Worm (Caenorhabditis elegans) whole organism, L1 larva: ENCODE data around the gene C34D10.5.

ENCODE experiments used
- lsy-2 ChIP-seq, 2 experiments: fragments of 150-350 bp; optimal IDR thresholded peaks; 2 replicates each; lab custom pipeline; 2014; ENCODE audit warnings: missing biosample characterization in 2 of 2, missing genetic modification characterization in 2 of 2
- nhr-11 ChIP-seq: fragments of 150-350 bp; optimal IDR thresholded peaks from 2 replicates; lab custom pipeline; 2014; ENCODE audit warnings: missing biosample characterization, missing genetic modification characterization
- unc-62 ChIP-seq: fragments of 150-350 bp; optimal IDR thresholded peaks from 2 replicates; lab custom pipeline; 2014; ENCODE audit warnings: missing biosample characterization, missing genetic modification reagents, missing genetic modification characterization

ce11 chrX:7984742-7985141 is 33.1 kb upstream of the C34D10.5 start:
- TF ChIP-seq unc-62 (GFP tag; lab: Kevin White, UChicago) (no peak), lsy-2 (tag; optimal IDR thresholded peaks at IDR 0.05; lab: Kevin White, UChicago) (no peak), nhr-11 (tag; lab: Kevin White, UChicago) (no peak)
